Worm (Caenorhabditis elegans) whole organism, young adult: ENCODE measurements around the gene clc-9.

ENCODE experiments used
- D2030.7 ChIP-seq: fragments of 200-800 bp; sonication (Bioruptor generic); IDR thresholded peaks from 2 replicates; pipeline ENCODE4 v1.3.6; 2022; ENCODE audit warnings: missing genetic modification reagents, missing genetic modification characterization, missing compliant biosample characterization
- F33H1.4 ChIP-seq: fragments of 200-800 bp; sonication (Bioruptor generic); IDR thresholded peaks from 2 replicates; pipeline ENCODE4 v1.3.6; 2022; ENCODE audit warnings: missing genetic modification reagents, missing genetic modification characterization, missing compliant biosample characterization
- Y67H2A.10 ChIP-seq: fragments of 200-800 bp; sonication (Bioruptor generic); conservative IDR thresholded peaks from 2 replicates; pipeline ENCODE4 v1.3.6; 2022; ENCODE audit warnings: missing genetic modification reagents, missing genetic modification characterization, missing compliant biosample characterization
- Y79H2A.3 ChIP-seq: fragments of 200-800 bp; sonication (Bioruptor generic); conservative IDR thresholded peaks from 2 replicates; pipeline ENCODE4 v1.3.6; 2022; ENCODE audit warnings: missing genetic modification reagents, missing genetic modification characterization, missing compliant biosample characterization
- akir-1 ChIP-seq: fragments of 200-800 bp; sonication (Bioruptor generic); optimal IDR thresholded peaks from 2 replicates; lab custom pipeline; 2018; ENCODE audit warnings: mild to moderate bottlenecking, missing genetic modification characterization, moderate library complexity, missing compliant biosample characterization
- ama-1 ChIP-seq, 3 experiments: fragments of 150-350 bp in 1 of 3; sonication (generic microtip) in 2 of 3; optimal IDR thresholded peaks; 2 replicates each; lab custom pipeline; 2014 to 2018; ENCODE audit warnings: missing biosample characterization in 2 of 3, missing genetic modification characterization in 2 of 3, missing genetic modification reagents in 2 of 3
- cebp-1 ChIP-seq, 2 experiments: fragments of 200-800 bp in 1 of 2; sonication (Bioruptor generic) in 1 of 2; sonication (generic microtip) in 1 of 2; IDR thresholded peaks in 1 of 2; optimal IDR thresholded peaks in 1 of 2; 2 replicates each; pipeline versions ENCODE4 v1.3.6 to Lab custom; 2017 to 2022; ENCODE audit warnings: missing compliant biosample characterization in 2 of 2, missing genetic modification characterization in 2 of 2, mild to moderate bottlenecking in 1 of 2, missing genetic modification reagents in 1 of 2, moderate library complexity in 1 of 2
- ceh-27 ChIP-seq: fragments of 200-800 bp; sonication (Bioruptor generic); optimal IDR thresholded peaks from 2 replicates; lab custom pipeline; 2018; ENCODE audit warnings: mild to moderate bottlenecking, missing genetic modification characterization, moderate library complexity, missing compliant biosample characterization
- ceh-91 ChIP-seq: fragments of 200-800 bp; sonication (Bioruptor generic); IDR thresholded peaks from 2 replicates; pipeline ENCODE4 v1.3.6; 2022; ENCODE audit warnings: missing genetic modification reagents, missing genetic modification characterization, missing compliant biosample characterization
- efl-1 ChIP-seq: fragments of 150-350 bp; optimal IDR thresholded peaks from 2 replicates; lab custom pipeline; 2014; ENCODE audit warnings: missing biosample characterization, missing genetic modification reagents, missing genetic modification characterization
- fkh-3 ChIP-seq: sonication (generic microtip); optimal IDR thresholded peaks from 2 replicates; lab custom pipeline; 2016; ENCODE audit warnings: mild to moderate bottlenecking, missing genetic modification characterization, missing compliant biosample characterization
- hmg-1.2 ChIP-seq: fragments of 200-800 bp; sonication (Bioruptor generic); IDR thresholded peaks from 2 replicates; pipeline ENCODE4 v1.3.6; 2022; ENCODE audit warnings: missing genetic modification reagents, missing genetic modification characterization, missing compliant biosample characterization
- let-526 ChIP-seq: fragments of 200-800 bp; sonication (Bioruptor generic); IDR thresholded peaks from 2 replicates; pipeline ENCODE4 v1.3.6; 2022; ENCODE audit warnings: missing genetic modification reagents, missing genetic modification characterization, missing compliant biosample characterization
- let-607 ChIP-seq, 2 experiments: fragments of 200-800 bp in 1 of 2; sonication (Bioruptor generic) in 1 of 2; sonication (generic microtip) in 1 of 2; optimal IDR thresholded peaks; 2 replicates each; lab custom pipeline; 2016 to 2018; ENCODE audit warnings: mild to moderate bottlenecking in 2 of 2, missing compliant biosample characterization in 2 of 2, missing genetic modification characterization in 2 of 2, moderate library complexity in 2 of 2, missing genotype in 1 of 2
- lin-54 ChIP-seq: fragments of 200-800 bp; sonication (Bioruptor generic); optimal IDR thresholded peaks from 2 replicates; lab custom pipeline; 2018; ENCODE audit warnings: mild to moderate bottlenecking, missing genetic modification characterization, missing compliant biosample characterization
- lsl-1 ChIP-seq: fragments of 200-800 bp; sonication (Bioruptor generic); optimal IDR thresholded peaks from 2 replicates; lab custom pipeline; 2018; ENCODE audit warnings: mild to moderate bottlenecking, missing genetic modification characterization, moderate library complexity, missing compliant biosample characterization
- lsy-27 ChIP-seq: sonication (generic microtip); optimal IDR thresholded peaks from 2 replicates; lab custom pipeline; 2017; ENCODE audit warnings: missing genetic modification characterization, mild to moderate bottlenecking, missing compliant biosample characterization, antibody characterized with exemption, missing genotype, borderline replicate concordance; ENCODE audit not compliant: insufficient read depth
- madf-3 ChIP-seq: fragments of 200-800 bp; sonication (Bioruptor generic); IDR thresholded peaks from 2 replicates; pipeline ENCODE4 v1.3.6; 2022; ENCODE audit warnings: missing genetic modification reagents, missing genetic modification characterization, missing compliant biosample characterization
- madf-6 ChIP-seq: fragments of 200-800 bp; sonication (Bioruptor generic); IDR thresholded peaks from 2 replicates; pipeline ENCODE4 v1.3.6; 2022; ENCODE audit warnings: missing genetic modification reagents, missing genetic modification characterization, missing compliant biosample characterization
- madf-8 ChIP-seq: fragments of 200-800 bp; sonication (Bioruptor generic); conservative IDR thresholded peaks from 2 replicates; pipeline ENCODE4 v1.3.6; 2022; ENCODE audit warnings: missing genetic modification reagents, missing genetic modification characterization, missing compliant biosample characterization
- nfyb-1 ChIP-seq: fragments of 200-800 bp; sonication (Bioruptor generic); IDR thresholded peaks from 2 replicates; pipeline ENCODE4 v1.3.6; 2022; ENCODE audit warnings: missing genetic modification reagents, missing genetic modification characterization, missing compliant biosample characterization
- pbrm-1 ChIP-seq: fragments of 200-800 bp; sonication (Bioruptor generic); IDR thresholded peaks from 2 replicates; pipeline ENCODE4 v1.3.6; 2022; ENCODE audit warnings: missing genetic modification reagents, missing genetic modification characterization, missing compliant biosample characterization
- sea-2 ChIP-seq: fragments of 200-800 bp; sonication (Bioruptor generic); IDR thresholded peaks from 2 replicates; pipeline ENCODE4 v1.3.6; 2022; ENCODE audit warnings: missing genetic modification characterization, missing compliant biosample characterization
- snpc-1.3 ChIP-seq: sonication (generic microtip); optimal IDR thresholded peaks from 2 replicates; lab custom pipeline; 2017; ENCODE audit warnings: missing genetic modification characterization, mild to moderate bottlenecking, missing compliant biosample characterization, antibody characterized with exemption, moderate library complexity, missing genotype, missing genetic modification reagents; ENCODE audit not compliant: insufficient read depth
- unc-62 ChIP-seq: fragments of 150-350 bp; optimal IDR thresholded peaks from 2 replicates; lab custom pipeline; 2014; ENCODE audit warnings: missing biosample characterization, missing genetic modification reagents, missing genetic modification characterization
- xnd-1 ChIP-seq: sonication (generic microtip); optimal IDR thresholded peaks from 2 replicates; lab custom pipeline; 2016; ENCODE audit warnings: missing genotype, missing genetic modification reagents, missing genetic modification characterization, missing compliant biosample characterization
- ztf-18 ChIP-seq: sonication (generic microtip); optimal IDR thresholded peaks from 2 replicates; lab custom pipeline; 2016; ENCODE audit warnings: missing genotype, mild to moderate bottlenecking, missing genetic modification characterization, missing compliant biosample characterization
- ztf-6 ChIP-seq: fragments of 200-800 bp; sonication (Bioruptor generic); IDR thresholded peaks from 2 replicates; pipeline ENCODE4 v1.3.6; 2022; ENCODE audit warnings: missing genetic modification reagents, missing genetic modification characterization, missing compliant biosample characterization

clc-9 gene

ce11 chrIV:11118837-11119491 lies 6.2 kb downstream of the clc-9 start, which contains the start of the genes imp-2 and enpl-1 (continued):
- TF ChIP-seq let-526 (GFP tag; lab: Robert Waterston, UW) (peak; percentile 40; the same call in 1 of the 2 replicates), D2030.7 (GFP tag; lab: Robert Waterston, UW) (peak; percentile 53; the same call in 1 of the 2 replicates), sea-2 (GFP tag; lab: Robert Waterston, UW) (no peak), fkh-3 (tag; lab: Kevin White, UChicago) (no peak), ztf-6 (GFP tag; lab: Robert Waterston, UW) (no peak), madf-3 (GFP tag; lab: Robert Waterston, UW) (peak; percentile 72; the same call in 1 of the 2 replicates)

DNA sequence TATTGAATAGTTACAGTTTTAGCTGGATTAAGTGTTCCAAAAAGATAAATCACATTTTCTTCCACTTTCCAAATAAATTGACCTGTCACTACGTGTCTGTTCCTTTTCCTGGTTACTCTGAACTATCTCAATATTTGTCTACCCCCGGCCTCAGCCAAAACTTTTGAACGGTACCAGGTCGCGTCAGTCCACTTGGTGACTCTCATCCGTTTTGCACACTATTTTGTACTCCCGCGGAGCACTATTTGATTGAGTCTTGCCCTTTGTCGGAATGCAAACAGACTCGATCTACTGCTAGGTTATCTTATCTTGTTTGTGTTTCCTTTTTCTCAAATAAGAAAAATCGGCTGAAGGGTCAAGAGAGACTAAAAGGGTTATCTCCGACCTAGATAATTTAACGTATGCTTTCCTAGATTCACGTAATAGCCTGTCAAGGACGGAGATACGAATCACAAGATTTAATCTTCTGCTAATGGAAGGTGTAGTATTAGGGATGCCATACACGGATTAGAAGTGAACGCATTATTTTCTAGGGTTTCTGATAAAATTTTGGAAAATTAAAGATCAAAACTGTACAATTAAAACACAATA lies 7.3 kb downstream of the clc-9 start:
- peak; percentile 5 for TF ChIP-seq ama-1 (optimal IDR thresholded peaks at IDR 0.05; lab: Kevin White, UChicago)
- TF ChIP-seq ama-1 (GFP tag; optimal IDR thresholded peaks at IDR 0.05; lab: Kevin White, UChicago), result no peak
- TF ChIP-seq lsy-27 (tag; lab: Kevin White, UChicago), result no peak

ce11 chrIV:11124674-11125073 lies 11.9 kb downstream of the clc-9 start, which contains the start of gene spo-11:
Gene spo-11 (minus strand): TSS chrIV:11124862.
- peak; percentile 5 for TF ChIP-seq efl-1 (GFP tag; lab: Kevin White, UChicago)
- peak; percentile 92 for TF ChIP-seq F33H1.4 (GFP tag; lab: Robert Waterston, UW)
- TF ChIP-seq ceh-27 (GFP tag; lab: Kevin White, UChicago), result no peak
- TF ChIP-seq Y67H2A.10 (GFP tag; lab: Robert Waterston, UW), result no peak
- peak; percentile 83 for TF ChIP-seq xnd-1 (tag; lab: Kevin White, UChicago)
- TF ChIP-seq madf-6 (GFP tag; lab: Robert Waterston, UW), result peak; percentile 90
- no peak for TF ChIP-seq akir-1 (GFP tag; lab: Kevin White, UChicago)
- TF ChIP-seq madf-8 (GFP tag; lab: Robert Waterston, UW), result peak; percentile 48
- TF ChIP-seq lin-54, result peak; percentile 2
- TF ChIP-seq snpc-1.3 (tag; lab: Kevin White, UChicago), result no peak
- TF ChIP-seq unc-62, result no peak
- peak; percentile 94 for TF ChIP-seq lsl-1
- TF ChIP-seq ceh-91 (GFP tag; lab: Robert Waterston, UW), result 0 out of 2 replicates have a peak, but pooled peaks have one; percentile 36
- TF ChIP-seq D2030.7 (GFP tag; lab: Robert Waterston, UW), result 0 out of 2 replicates have a peak, but pooled peaks have one; percentile 18
- TF ChIP-seq pbrm-1 (GFP tag; lab: Robert Waterston, UW), result no peak

DNA sequence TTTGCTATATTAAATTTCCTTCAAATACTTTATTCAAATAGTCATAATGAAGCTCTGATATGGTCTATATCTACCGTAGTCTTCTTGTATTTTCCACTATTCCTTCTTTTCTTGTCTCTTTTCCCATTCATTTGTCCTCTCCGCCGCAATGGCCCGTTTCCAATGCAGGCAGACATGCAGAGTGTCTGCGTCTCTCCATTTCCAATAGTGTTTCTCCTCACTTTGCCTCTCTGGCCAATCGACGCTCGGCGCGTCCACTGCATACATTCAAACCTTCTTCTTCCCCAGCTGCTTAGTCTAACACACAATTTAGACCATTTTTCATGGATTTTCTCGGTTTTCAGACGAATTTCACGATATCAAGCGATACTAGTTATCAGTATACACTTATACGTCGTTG lies 12.5 kb downstream of the clc-9 start:
- no peak for TF ChIP-seq Y79H2A.3 (GFP tag; lab: Robert Waterston, UW)
- peak; percentile 95 for TF ChIP-seq nfyb-1
- TF ChIP-seq hmg-1.2 (GFP tag; lab: Robert Waterston, UW), result peak; percentile 100
- no peak for TF ChIP-seq cebp-1 (GFP tag; IDR thresholded peaks at IDR 0.05; lab: Robert Waterston, UW)
- TF ChIP-seq cebp-1 (tag; optimal IDR thresholded peaks at IDR 0.05; lab: Kevin White, UChicago), result peak; percentile 31
- TF ChIP-seq ztf-18 (tag; lab: Kevin White, UChicago), result no peak
- no peak for TF ChIP-seq unc-62
- TF ChIP-seq let-607 (tag; optimal IDR thresholded peaks at IDR 0.05; lab: Kevin White, UChicago), result peak in 1 of 2 experiments; percentile 48
